Fruit fly (Drosophila melanogaster): ENCODE results near the gene CG8620.

The CG8620 gene

DNA sequence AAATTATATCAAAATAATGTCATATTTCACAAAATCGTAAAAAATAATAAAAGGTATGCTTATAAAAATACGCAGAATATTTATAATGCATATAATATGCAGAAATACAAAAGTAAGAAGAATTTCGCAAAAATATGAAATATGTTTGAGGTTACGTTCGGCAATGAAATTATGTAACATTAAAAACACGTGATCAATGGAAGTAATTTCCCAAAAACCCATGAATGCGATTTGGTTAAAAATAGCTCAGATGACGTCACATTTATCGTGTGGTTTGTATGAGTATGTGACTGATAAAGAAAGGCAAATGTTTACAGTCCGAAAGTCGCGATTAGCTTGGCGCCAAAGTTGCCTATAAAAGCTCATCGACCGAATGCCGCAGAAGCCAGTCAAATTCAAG is at the start of gene CG8620:
TSS of gene CG8620 (plus strand) at position 387 of the 400 bp plus-strand sequence.
- TF ChIP-seq Sin3A (optimal IDR thresholded peaks at IDR 0.05) (no peak), ttk (optimal IDR thresholded peaks at IDR 0.05) (no peak)

DNA sequence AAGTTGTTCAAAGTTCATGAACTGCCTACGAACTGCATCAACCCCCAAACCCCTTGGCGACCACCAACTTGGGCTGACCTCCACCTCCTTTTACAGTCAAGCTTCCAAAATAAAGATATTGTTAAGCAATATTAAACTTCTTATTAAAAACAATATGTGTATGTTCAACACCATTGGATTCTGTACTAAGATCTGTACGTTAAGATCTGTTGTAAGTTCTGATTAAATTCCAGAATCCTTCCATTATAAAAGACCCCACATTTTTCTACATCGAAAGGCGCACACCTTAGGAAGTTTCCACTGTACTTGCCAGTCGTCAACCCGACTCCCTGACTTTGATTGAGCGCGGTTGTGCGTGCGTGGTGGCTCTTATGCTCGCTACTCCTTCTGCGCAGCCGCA is 44.9 kb upstream of the CG8620 start:
- TF ChIP-seq psq (optimal IDR thresholded peaks at IDR 0.05) = no peak

DNA sequence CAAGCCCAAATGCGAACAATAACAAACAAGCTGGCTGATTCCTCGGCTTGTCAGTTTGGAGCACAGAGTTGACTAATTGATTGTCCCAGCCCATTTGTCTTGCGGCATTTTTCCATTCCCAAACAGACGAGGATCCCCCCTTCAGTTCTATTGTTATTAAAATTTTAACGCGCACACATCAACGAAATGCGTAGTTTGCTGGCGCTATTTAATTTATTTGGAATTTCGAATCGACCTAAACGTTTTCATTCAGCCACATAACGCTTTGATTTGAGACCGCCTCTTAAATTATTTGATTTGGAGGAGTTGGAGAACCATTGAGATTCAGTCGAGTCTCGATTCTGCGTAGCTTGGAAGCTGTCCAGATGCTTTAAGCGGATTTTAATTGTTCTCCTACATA is 42.0 kb upstream of the CG8620 start:
- TF ChIP-seq ttk (optimal IDR thresholded peaks at IDR 0.05) (no peak), h (optimal IDR thresholded peaks at IDR 0.05) (no peak), Sin3A (optimal IDR thresholded peaks at IDR 0.05) (no peak), Myc (optimal IDR thresholded peaks at IDR 0.05) (no peak), insv (optimal IDR thresholded peaks at IDR 0.05) (no peak), psq (optimal IDR thresholded peaks at IDR 0.05) (no peak)

DNA sequence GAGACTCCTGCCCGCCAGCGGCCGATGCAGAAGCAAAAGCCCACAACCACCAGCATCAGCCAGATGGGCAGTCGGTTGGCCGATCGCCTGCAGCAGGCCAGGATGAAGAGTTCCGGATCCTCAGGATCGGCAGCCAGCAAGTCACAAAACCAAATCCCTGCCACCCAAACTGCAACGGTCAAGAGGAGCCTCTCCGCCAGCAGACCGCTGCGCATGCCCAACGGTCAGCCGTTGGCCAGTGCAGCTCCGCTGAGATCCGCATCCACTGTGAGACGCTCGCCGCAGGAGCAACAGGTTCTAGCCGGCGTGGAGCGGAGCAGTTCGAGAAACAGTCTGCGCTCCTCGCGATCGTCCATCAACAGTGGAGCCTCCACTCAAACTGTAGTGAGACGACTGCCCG is 35.8 kb upstream of the CG8620 start:
- TF ChIP-seq insv (optimal IDR thresholded peaks at IDR 0.05) (no peak), Sin3A (optimal IDR thresholded peaks at IDR 0.05) (no peak), ttk (optimal IDR thresholded peaks at IDR 0.05) (no peak), psq (optimal IDR thresholded peaks at IDR 0.05) (no peak), h (optimal IDR thresholded peaks at IDR 0.05) (no peak), Myc (optimal IDR thresholded peaks at IDR 0.05) (no peak)

DNA sequence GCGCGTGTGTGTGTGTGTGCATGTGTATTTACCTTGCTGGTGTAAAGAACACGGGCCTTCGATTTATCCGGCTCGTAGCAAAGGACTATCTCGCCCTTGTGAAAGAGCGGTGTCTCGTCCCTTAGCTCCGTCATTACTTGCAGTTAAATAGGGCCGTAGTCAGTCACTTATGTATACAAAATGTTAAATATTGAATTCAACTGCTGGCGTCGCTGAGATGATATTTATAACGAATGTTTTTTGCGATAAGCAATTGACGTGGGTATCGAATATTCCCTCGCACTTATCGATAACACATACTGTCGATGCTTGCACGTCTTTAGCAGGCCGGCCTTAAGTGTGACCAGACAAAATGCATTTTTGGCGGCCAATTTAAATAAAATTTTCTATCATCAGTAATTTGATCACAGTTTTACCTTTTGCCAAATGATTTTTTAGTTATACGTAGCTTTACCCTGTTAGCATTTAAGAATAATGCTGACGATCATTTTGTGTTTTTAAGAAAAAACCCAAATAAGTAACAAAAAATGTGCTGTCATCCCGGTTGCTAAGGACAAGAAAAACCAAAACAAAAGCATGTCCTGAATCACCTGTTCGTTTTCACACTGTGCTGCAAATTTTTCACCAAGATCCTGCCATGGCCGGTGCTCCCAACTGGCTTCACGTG is 32.5 kb upstream of the CG8620 start, which contains the start of the genes msl-3 and BBS1:
TSS of gene msl-3 (minus strand) at position 245 of the 667 bp plus-strand sequence.
TSS of gene BBS1 (plus strand) at position 617 of the 667 bp plus-strand sequence.
- TF ChIP-seq psq (optimal IDR thresholded peaks at IDR 0.05) = no peak
- TF ChIP-seq Myc (optimal IDR thresholded peaks at IDR 0.05) = no peak
- TF ChIP-seq Sin3A (optimal IDR thresholded peaks at IDR 0.05) = no peak
- no peak for TF ChIP-seq insv (optimal IDR thresholded peaks at IDR 0.05)
- TF ChIP-seq ttk (optimal IDR thresholded peaks at IDR 0.05) = no peak

DNA sequence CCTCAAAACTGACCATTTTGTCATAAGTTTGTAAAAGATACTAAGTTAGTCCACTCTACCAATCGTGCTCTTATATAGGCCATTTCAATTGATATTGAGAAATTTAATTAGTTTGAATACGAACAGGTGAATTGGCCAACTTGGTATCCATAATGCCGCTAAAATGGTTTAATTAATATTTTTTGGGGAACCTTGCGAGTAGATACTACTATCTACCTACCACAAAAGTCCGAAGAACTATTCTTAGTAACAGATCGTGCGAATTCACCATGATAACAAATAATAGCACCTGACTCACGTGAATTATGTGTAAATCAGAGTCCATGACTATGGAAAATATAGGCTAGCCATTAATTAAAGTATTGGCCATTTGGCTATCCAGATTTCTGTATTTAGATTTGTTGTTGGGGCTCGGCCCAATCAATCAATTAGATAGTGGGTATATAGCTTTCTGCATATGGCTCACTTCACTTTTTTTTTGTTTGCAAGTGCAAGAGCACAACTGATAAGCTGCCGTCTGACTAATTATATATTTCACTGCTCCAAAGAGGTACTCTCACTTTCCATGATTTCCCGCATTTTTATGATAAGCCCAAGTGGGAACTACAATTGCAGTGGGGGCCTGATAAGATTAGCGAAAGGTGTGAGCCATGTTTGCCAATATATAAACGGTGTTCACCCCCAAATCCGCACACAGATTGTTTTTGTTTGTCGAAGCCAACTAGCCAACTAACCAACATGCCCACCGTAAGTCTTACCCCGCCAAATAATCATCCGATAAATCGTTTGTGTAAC is 29.5 kb upstream of the CG8620 start, which contains the start of the genes Acbp4 and Acbp6:
TSS of gene Acbp4 (minus strand) at position 51 of the 795 bp plus-strand sequence.
TSS of gene Acbp6 (plus strand) at position 690 of the 795 bp plus-strand sequence.
- TF ChIP-seq insv (optimal IDR thresholded peaks at IDR 0.05) = no peak
- TF ChIP-seq ttk (optimal IDR thresholded peaks at IDR 0.05) = no peak
- no peak for TF ChIP-seq psq (optimal IDR thresholded peaks at IDR 0.05)
- no peak for TF ChIP-seq Myc (optimal IDR thresholded peaks at IDR 0.05)
- no peak for TF ChIP-seq h (optimal IDR thresholded peaks at IDR 0.05)
- TF ChIP-seq Sin3A (optimal IDR thresholded peaks at IDR 0.05) = no peak

DNA sequence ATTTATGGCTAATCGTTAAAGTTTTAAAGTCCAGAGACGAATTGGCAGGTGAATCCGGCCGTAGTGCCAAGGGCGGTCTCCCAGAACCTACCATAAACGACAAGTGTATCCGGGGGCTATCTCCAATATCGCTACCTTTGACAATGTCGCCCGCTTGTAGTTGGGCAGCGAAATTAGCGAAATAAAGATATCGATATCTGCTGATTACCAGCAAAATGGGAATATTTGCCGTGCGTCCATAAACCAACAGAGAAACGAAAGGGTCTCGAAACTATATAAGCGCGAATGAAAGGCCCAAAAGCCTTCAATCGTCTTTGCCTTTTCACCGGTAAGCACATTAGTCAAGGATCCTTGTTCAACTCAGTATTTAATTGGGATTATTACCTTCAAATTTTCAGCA is 27.3 kb upstream of the CG8620 start, which contains the start of gene Acbp3:
TSS of gene Acbp3 (plus strand) at position 301 of the 400 bp plus-strand sequence.
- TF ChIP-seq psq (optimal IDR thresholded peaks at IDR 0.05) = no peak
- TF ChIP-seq insv (optimal IDR thresholded peaks at IDR 0.05) = no peak
- TF ChIP-seq Sin3A (optimal IDR thresholded peaks at IDR 0.05) = no peak
- no peak for TF ChIP-seq Myc (optimal IDR thresholded peaks at IDR 0.05)
- TF ChIP-seq ttk (optimal IDR thresholded peaks at IDR 0.05) = no peak
- TF ChIP-seq h (optimal IDR thresholded peaks at IDR 0.05) = no peak

DNA sequence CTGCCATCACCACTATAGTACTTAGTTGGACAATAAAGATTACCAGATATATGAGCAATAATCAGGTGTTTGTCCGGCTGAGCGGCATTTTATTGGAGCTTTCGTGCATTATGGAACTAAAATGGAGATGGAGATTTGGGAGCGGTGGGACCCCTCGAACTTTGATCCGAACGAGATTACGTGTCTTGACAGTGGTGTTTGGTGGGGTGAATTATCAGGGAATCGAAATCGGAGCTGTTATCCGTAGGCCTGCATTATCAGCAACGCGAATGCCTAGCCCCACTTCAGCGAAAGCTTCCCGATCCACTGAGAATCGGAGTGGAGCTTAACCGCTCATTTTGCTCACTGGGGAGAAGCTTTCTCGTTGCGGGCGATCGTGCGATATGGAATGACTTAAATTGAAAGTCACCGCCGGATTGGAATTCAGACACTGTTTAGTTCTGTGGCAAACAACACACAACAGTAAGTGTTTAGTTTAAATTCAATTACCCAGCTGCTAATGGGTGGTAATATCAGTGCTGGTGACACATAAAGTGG is 26.4 kb upstream of the CG8620 start, which contains the start of gene Acbp2:
TSS of gene Acbp2 (plus strand) at position 417 of the 537 bp plus-strand sequence.
- TF ChIP-seq psq (optimal IDR thresholded peaks at IDR 0.05) = no peak
- TF ChIP-seq h (optimal IDR thresholded peaks at IDR 0.05) = no peak
- TF ChIP-seq insv (optimal IDR thresholded peaks at IDR 0.05) = no peak
- TF ChIP-seq Myc (optimal IDR thresholded peaks at IDR 0.05) = no peak
- no peak for TF ChIP-seq Sin3A (optimal IDR thresholded peaks at IDR 0.05)
- no peak for TF ChIP-seq ttk (optimal IDR thresholded peaks at IDR 0.05)

DNA sequence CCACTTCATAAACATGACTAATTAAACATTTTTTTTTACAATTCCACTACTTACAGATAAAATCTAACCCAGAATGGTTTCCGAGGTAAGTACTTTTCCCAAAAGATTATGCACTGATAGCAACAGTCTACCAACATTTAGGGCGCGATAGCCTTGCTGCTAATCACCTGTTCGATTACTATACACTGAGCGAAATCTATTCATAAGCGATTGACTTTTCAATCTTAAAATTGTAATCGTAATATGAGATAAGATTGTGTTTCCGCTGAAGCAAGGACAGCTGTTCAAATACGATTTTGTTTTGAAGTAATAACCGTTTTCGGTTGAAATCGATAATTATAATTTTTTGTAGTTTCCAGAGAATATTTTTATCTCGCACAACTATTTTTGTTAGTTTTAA is 25.3 kb upstream of the CG8620 start:
- no peak for TF ChIP-seq h (optimal IDR thresholded peaks at IDR 0.05)
- no peak for TF ChIP-seq psq (optimal IDR thresholded peaks at IDR 0.05)
- no peak for TF ChIP-seq Sin3A (optimal IDR thresholded peaks at IDR 0.05)
- TF ChIP-seq Myc (optimal IDR thresholded peaks at IDR 0.05) = no peak
- TF ChIP-seq insv (optimal IDR thresholded peaks at IDR 0.05) = no peak
- TF ChIP-seq ttk (optimal IDR thresholded peaks at IDR 0.05) = no peak

DNA sequence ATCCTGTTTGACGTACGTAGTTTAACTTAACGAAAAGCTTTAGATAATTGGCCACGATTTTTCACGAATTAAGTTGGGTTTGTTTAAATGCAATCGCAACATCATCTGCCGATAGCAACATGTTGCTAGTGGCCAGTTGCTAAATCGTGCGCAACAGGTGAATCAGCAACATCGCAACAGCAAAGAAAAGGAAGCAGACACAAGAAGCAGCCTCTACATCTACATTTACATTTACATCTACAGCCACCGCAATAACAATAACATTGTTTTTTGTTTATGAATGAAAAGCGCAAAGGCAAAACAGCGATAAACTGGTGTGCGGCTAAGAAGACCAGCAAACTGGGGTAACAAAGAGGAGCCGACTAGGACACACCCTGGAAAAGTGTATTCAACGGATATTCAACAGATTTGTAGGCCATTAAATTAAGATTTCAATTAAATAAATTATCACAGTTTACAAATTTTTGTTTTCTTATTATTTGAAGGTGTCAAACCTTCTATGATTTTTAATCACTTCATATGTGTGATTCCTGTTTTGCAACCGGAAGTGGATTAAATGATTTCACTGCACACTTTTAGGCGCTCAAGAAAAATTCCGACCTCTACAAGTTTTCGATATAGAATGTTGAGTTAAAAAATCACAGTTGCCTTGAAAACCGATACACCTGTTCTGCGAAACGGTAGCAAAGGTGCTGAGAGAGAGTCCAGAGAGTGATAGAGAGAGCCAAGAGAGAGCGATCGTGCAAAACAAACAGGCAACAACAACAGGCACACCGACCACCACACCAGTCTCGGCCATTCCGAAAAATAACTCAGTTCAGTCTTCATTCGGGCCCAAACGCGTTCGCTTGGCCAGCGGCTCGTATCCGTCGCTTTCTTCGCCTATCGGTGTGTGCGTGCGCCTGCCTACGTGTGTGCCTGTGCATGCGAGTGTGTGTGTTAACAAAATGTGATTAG is 23.9 kb upstream of the CG8620 start, which contains the start of gene melt:
TSS of gene melt (plus strand) at position 818 of the 957 bp plus-strand sequence.
- TF ChIP-seq h (optimal IDR thresholded peaks at IDR 0.05) (no peak), Myc (optimal IDR thresholded peaks at IDR 0.05) (no peak)

DNA sequence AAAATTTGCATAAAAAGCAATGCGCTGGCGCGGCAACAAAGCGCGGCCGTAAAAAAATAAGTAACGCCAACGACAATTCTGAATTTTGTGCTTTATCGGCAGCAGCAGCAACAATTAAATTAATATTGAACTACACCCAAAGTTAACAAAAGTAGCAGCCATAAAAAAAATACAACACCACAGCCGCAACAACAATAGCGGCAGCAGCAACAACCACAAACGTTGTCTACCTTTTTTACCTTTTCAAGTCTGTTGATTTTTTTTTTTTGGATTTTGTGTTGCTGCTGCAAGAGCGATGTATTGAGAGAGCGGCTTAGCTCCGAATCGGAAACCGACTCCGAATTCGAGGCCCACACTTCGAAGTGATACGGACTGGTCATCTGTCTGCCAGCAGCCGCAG is 23.1 kb upstream of the CG8620 start:
- no peak for TF ChIP-seq insv (optimal IDR thresholded peaks at IDR 0.05)
- no peak for TF ChIP-seq Sin3A (optimal IDR thresholded peaks at IDR 0.05)
- no peak for TF ChIP-seq h (optimal IDR thresholded peaks at IDR 0.05)
- no peak for TF ChIP-seq psq (optimal IDR thresholded peaks at IDR 0.05)
- no peak for TF ChIP-seq ttk (optimal IDR thresholded peaks at IDR 0.05)
- no peak for TF ChIP-seq Myc (optimal IDR thresholded peaks at IDR 0.05)

All from Kc167 (cell line).